Fruit fly (Drosophila melanogaster) whole organism, adult: ENCODE measurements around the gene CG1896.

Experiments used
- CG11617 ChIP-seq: fragments of 200-800 bp; sonication (Bioruptor generic); optimal IDR thresholded peaks from 2 replicates; lab custom pipeline; 2017; ENCODE audit warnings: mild to moderate bottlenecking, missing biosample characterization, missing genetic modification reagents, missing genetic modification characterization
- CG12768 ChIP-seq: fragments of 200-800 bp; sonication (Bioruptor generic); optimal IDR thresholded peaks from 2 replicates; lab custom pipeline; 2017; ENCODE audit warnings: missing biosample characterization, missing genetic modification characterization, mild to moderate bottlenecking, moderate library complexity, missing genetic modification reagents
- CG14711 ChIP-seq: fragments of 200-800 bp; sonication (Bioruptor generic); optimal IDR thresholded peaks from 2 replicates; lab custom pipeline; 2018; ENCODE audit warnings: missing biosample characterization, mild to moderate bottlenecking, missing genetic modification characterization, moderate library complexity
- CG1620 ChIP-seq: fragments of 200-800 bp; sonication (Bioruptor generic); optimal IDR thresholded peaks from 2 replicates; lab custom pipeline; 2016; ENCODE audit warnings: missing biosample characterization, missing genetic modification characterization
- CG33017 ChIP-seq: fragments of 200-800 bp; sonication (Bioruptor generic); optimal IDR thresholded peaks from 2 replicates; lab custom pipeline; 2018; ENCODE audit warnings: missing biosample characterization, mild to moderate bottlenecking, missing genetic modification characterization, moderate library complexity
- CG5204 ChIP-seq: fragments of 200-800 bp; sonication (Bioruptor generic); optimal IDR thresholded peaks from 2 replicates; lab custom pipeline; 2016; ENCODE audit warnings: missing biosample characterization, missing genetic modification characterization
- CG7045 ChIP-seq: fragments of 200-800 bp; sonication (Bioruptor generic); optimal IDR thresholded peaks from 2 replicates; lab custom pipeline; 2017; ENCODE audit warnings: missing biosample characterization, mild to moderate bottlenecking, missing genetic modification characterization
- CG7101 ChIP-seq: fragments of 200-800 bp; sonication (Bioruptor generic); optimal IDR thresholded peaks from 2 replicates; lab custom pipeline; 2018; ENCODE audit warnings: missing biosample characterization, mild to moderate bottlenecking, missing genetic modification characterization, moderate library complexity
- Clk ChIP-seq: fragments of 200-800 bp; sonication (Bioruptor generic); optimal IDR thresholded peaks from 2 replicates; lab custom pipeline; 2017; ENCODE audit warnings: missing biosample characterization, missing genetic modification characterization
- Crg-1 ChIP-seq: fragments of 200-800 bp; sonication (Bioruptor generic); optimal IDR thresholded peaks from 2 replicates; lab custom pipeline; 2016; ENCODE audit warnings: missing biosample characterization, missing genetic modification characterization
- Hr96 ChIP-seq: fragments of 200-800 bp; sonication (Bioruptor generic); optimal IDR thresholded peaks from 2 replicates; lab custom pipeline; 2016; ENCODE audit warnings: missing biosample characterization, missing genetic modification characterization
- Mnt ChIP-seq: fragments of 200-800 bp; sonication (Bioruptor generic); optimal IDR thresholded peaks from 2 replicates; lab custom pipeline; 2016; ENCODE audit warnings: missing biosample characterization, mild to moderate bottlenecking, missing genetic modification characterization
- bab1 ChIP-seq: fragments of 200-800 bp; sonication (Bioruptor generic); optimal IDR thresholded peaks from 3 replicates; lab custom pipeline; 2019; ENCODE audit warnings: missing biosample characterization, mild to moderate bottlenecking, missing genetic modification characterization, moderate library complexity
- cic ChIP-seq: fragments of 200-800 bp; sonication (Bioruptor generic); optimal IDR thresholded peaks from 2 replicates; lab custom pipeline; 2017; ENCODE audit warnings: missing biosample characterization, mild to moderate bottlenecking, missing genetic modification characterization, moderate library complexity
- cnc ChIP-seq, 2 experiments: fragments of >200 bp; optimal IDR thresholded peaks; 2 replicates each; lab custom pipeline; 2017
- kay ChIP-seq: fragments of 200-800 bp; sonication (Bioruptor generic); peaks from one replicate; lab custom pipeline; 2016; ENCODE audit warnings: missing biosample characterization, missing genetic modification characterization, borderline replicate concordance
- ovo ChIP-seq: fragments of 200-800 bp; sonication (Bioruptor generic); optimal IDR thresholded peaks from 2 replicates; lab custom pipeline; 2016; ENCODE audit warnings: missing biosample characterization, missing genetic modification characterization
- pad ChIP-seq: fragments of 200-800 bp; sonication (Bioruptor generic); optimal IDR thresholded peaks from 3 replicates; lab custom pipeline; 2017; ENCODE audit warnings: missing biosample characterization, missing genetic modification characterization, mild to moderate bottlenecking, moderate library complexity, missing genetic modification reagents
- tj ChIP-seq: fragments of 200-800 bp; sonication (Bioruptor generic); optimal IDR thresholded peaks from 3 replicates; lab custom pipeline; 2017; ENCODE audit warnings: missing biosample characterization, mild to moderate bottlenecking, missing genetic modification characterization, moderate library complexity
- toe ChIP-seq: fragments of 200-800 bp; sonication (Bioruptor generic); optimal IDR thresholded peaks from 2 replicates; lab custom pipeline; 2016; ENCODE audit warnings: missing biosample characterization, missing genetic modification characterization

Gene CG1896

dm6 chr3R:31724580-31725320, 19.3 kb upstream of the CG1896 start:
- TF ChIP-seq CG33017 (no peak), tj (peak; percentile 73), CG5204 (GFP tag; lab: Kevin White, UChicago) (no peak), CG12768 (no peak), Mnt (GFP tag; lab: Kevin White, UChicago) (no peak), CG7045 (GFP tag; lab: Kevin White, UChicago) (no peak), CG11617 (GFP tag; lab: Kevin White, UChicago) (no peak), ovo (no peak), pad (GFP tag; lab: Kevin White, UChicago) (peak; percentile 36), bab1 (GFP tag; lab: Kevin White, UChicago) (peak; percentile 37), Crg-1 (GFP tag; lab: Kevin White, UChicago) (no peak), CG14711 (no peak)

- TF ChIP-seq CG33017: peak; percentile 32
- TF ChIP-seq CG14711: no peak
- no peak for TF ChIP-seq CG1620 (GFP tag; lab: Kevin White, UChicago)
- peak; percentile 66 for TF ChIP-seq cic
- no peak for TF ChIP-seq CG7045 (GFP tag; lab: Kevin White, UChicago)
- peak; percentile 23 for TF ChIP-seq tj
- TF ChIP-seq CG7101 (tag; lab: Kevin White, UChicago): peak; percentile 6
- TF ChIP-seq toe (GFP tag; lab: Kevin White, UChicago): peak; percentile 70
- TF ChIP-seq Hr96 (GFP tag; lab: Kevin White, UChicago): no peak
- no peak for TF ChIP-seq cnc (optimal IDR thresholded peaks at IDR 0.05; lab: Kevin White, UChicago)
- no peak for TF ChIP-seq Crg-1 (GFP tag; lab: Kevin White, UChicago)
- TF ChIP-seq bab1 (GFP tag; lab: Kevin White, UChicago): no peak
- TF ChIP-seq Clk (GFP tag; lab: Kevin White, UChicago): no peak
- no peak for TF ChIP-seq CG5204 (GFP tag; lab: Kevin White, UChicago)
- no peak for TF ChIP-seq Mnt (GFP tag; lab: Kevin White, UChicago)
- TF ChIP-seq CG12768: peak; percentile 61
- TF ChIP-seq ovo: peak; percentile 68
- TF ChIP-seq kay (GFP tag; lab: Kevin White, UChicago): no peak
- TF ChIP-seq pad (GFP tag; lab: Kevin White, UChicago): peak; percentile 91
- TF ChIP-seq CG11617 (GFP tag; lab: Kevin White, UChicago): peak; percentile 12
These were observed 18.4 kb upstream of the CG1896 start for dm6 chr3R:31725486-31726227.

dm6 chr3R:31726286-31726685, 17.8 kb upstream of the CG1896 start:
- TF ChIP-seq Mnt (GFP tag; lab: Kevin White, UChicago) (no peak), tj (no peak), Clk (GFP tag; lab: Kevin White, UChicago) (no peak), CG7101 (tag; lab: Kevin White, UChicago) (no peak), Hr96 (GFP tag; lab: Kevin White, UChicago) (no peak), CG5204 (GFP tag; lab: Kevin White, UChicago) (no peak), CG11617 (GFP tag; lab: Kevin White, UChicago) (no peak), cic (no peak), CG14711 (no peak)

- TF ChIP-seq pad (GFP tag; lab: Kevin White, UChicago) (no peak), kay (GFP tag; lab: Kevin White, UChicago) (no peak), CG12768 (no peak), CG33017 (no peak), cic (no peak), Hr96 (GFP tag; lab: Kevin White, UChicago) (no peak), tj (no peak)
These were observed 16.3 kb upstream of the CG1896 start for dm6 chr3R:31727773-31728172.

dm6 chr3R:31736776-31737175, 7.3 kb upstream of the CG1896 start, which contains the start of the genes CstF50 and CG11563:
Gene CstF50, minus strand, starts transcription at chr3R:31736963.
Gene CG11563, plus strand, starts transcription at chr3R:31737035.
- peak; percentile 98 for TF ChIP-seq Mnt (GFP tag; lab: Kevin White, UChicago)
- TF ChIP-seq CG7101 (tag; lab: Kevin White, UChicago): no peak
- TF ChIP-seq bab1 (GFP tag; lab: Kevin White, UChicago): peak; percentile 59
- TF ChIP-seq toe (GFP tag; lab: Kevin White, UChicago): no peak
- TF ChIP-seq cic: peak; percentile 6

- TF ChIP-seq CG11617 (GFP tag; lab: Kevin White, UChicago) (no peak), pad (GFP tag; lab: Kevin White, UChicago) (no peak), cnc (optimal IDR thresholded peaks at IDR 0.05; lab: Kevin White, UChicago) (no peak), kay (GFP tag; lab: Kevin White, UChicago) (peak; percentile 61), Mnt (GFP tag; lab: Kevin White, UChicago) (peak; percentile 18), CG14711 (no peak), toe (GFP tag; lab: Kevin White, UChicago) (peak; percentile 44)
These were observed 5.9 kb upstream of the CG1896 start, which contains the start of gene eEF1alpha2 for dm6 chr3R:31738060-31738619. Gene eEF1alpha2, plus strand, starts transcription at chr3R:31738468.
